Worm (Caenorhabditis elegans) whole organism, L4/young adult: ENCODE data around the gene F34H10.3.

Source experiments
- W03F9.2 ChIP-seq: fragments of 150-350 bp; optimal IDR thresholded peaks from 2 replicates; lab custom pipeline; 2014; ENCODE audit warnings: missing biosample characterization, missing genetic modification characterization
- him-1 ChIP-seq: sonication (generic microtip); optimal IDR thresholded peaks from 2 replicates; lab custom pipeline; 2016; ENCODE audit warnings: missing genotype, missing genetic modification reagents, missing genetic modification characterization, missing compliant biosample characterization

- TF ChIP-seq him-1 (tag; lab: Kevin White, UChicago) = no peak
- TF ChIP-seq W03F9.2 = no peak
These were observed 2.3 kb upstream of the F34H10.3 start for ce11 chrX:9637137-9637536.
